Fruit fly (Drosophila melanogaster) whole organism, embryonic: ENCODE measurements around the gene hob.

Experiments used
- Bdp1 ChIP-seq: fragments of 200-800 bp; sonication (Bioruptor generic); optimal IDR thresholded peaks from 3 replicates; lab custom pipeline; 2016; ENCODE audit warnings: missing biosample characterization, missing genetic modification characterization
- CG11085 ChIP-seq: fragments of 200-800 bp; sonication (Bioruptor generic); IDR thresholded peaks from 2 replicates; pipeline ENCODE4 v1.3.6; 2022; ENCODE audit warnings: missing biosample characterization, missing genetic modification characterization
- CG14014 ChIP-seq: fragments of 200-800 bp; sonication (Bioruptor generic); IDR thresholded peaks from 2 replicates; pipeline ENCODE4 v1.3.6; 2022; ENCODE audit warnings: missing biosample characterization, missing genetic modification characterization
- CG14965 ChIP-seq: fragments of 200-800 bp; sonication (Bioruptor generic); optimal IDR thresholded peaks from 2 replicates; lab custom pipeline; 2016; ENCODE audit warnings: missing biosample characterization, missing genetic modification characterization, borderline replicate concordance
- CG15269 ChIP-seq: fragments of 200-800 bp; sonication (Bioruptor generic); optimal IDR thresholded peaks from 2 replicates; lab custom pipeline; 2018; ENCODE audit warnings: missing biosample characterization, mild to moderate bottlenecking, missing genetic modification characterization, moderate library complexity
- CG15479 ChIP-seq: fragments of 200-800 bp; sonication (Bioruptor generic); optimal IDR thresholded peaks from 3 replicates; lab custom pipeline; 2019; ENCODE audit warnings: missing biosample characterization, mild to moderate bottlenecking, missing genetic modification characterization, moderate library complexity
- CG1602 ChIP-seq: fragments of 200-800 bp; sonication (Bioruptor generic); optimal IDR thresholded peaks from 3 replicates; lab custom pipeline; 2016; ENCODE audit warnings: missing biosample characterization, missing genetic modification characterization
- CG1603 ChIP-seq: fragments of 200-800 bp; sonication (Bioruptor generic); optimal IDR thresholded peaks from 2 replicates; lab custom pipeline; 2019; ENCODE audit warnings: missing biosample characterization, mild to moderate bottlenecking, missing genetic modification characterization, moderate library complexity
- CG16779 ChIP-seq: fragments of 200-800 bp; sonication (Bioruptor generic); IDR thresholded peaks from 2 replicates; pipeline ENCODE4 v1.3.6; 2022; ENCODE audit warnings: missing biosample characterization, missing genetic modification characterization
- CG17568 ChIP-seq: fragments of 200-800 bp; sonication (Bioruptor generic); optimal IDR thresholded peaks from 2 replicates; lab custom pipeline; 2018; ENCODE audit warnings: missing biosample characterization, mild to moderate bottlenecking, missing genetic modification characterization, moderate library complexity
- CG2875 ChIP-seq: fragments of 200-800 bp; sonication (Bioruptor generic); optimal IDR thresholded peaks from 2 replicates; lab custom pipeline; 2017; ENCODE audit warnings: missing biosample characterization, mild to moderate bottlenecking, missing genetic modification characterization, missing genetic modification reagents
- CG2889 ChIP-seq: fragments of 200-800 bp; sonication (Bioruptor generic); IDR thresholded peaks from 3 replicates; pipeline ENCODE4 v1.3.6; 2022; ENCODE audit warnings: missing biosample characterization, missing genetic modification characterization
- CG32767 ChIP-seq: fragments of 200-800 bp; sonication (Bioruptor generic); IDR thresholded peaks from 2 replicates; pipeline ENCODE4 v1.3.6; 2022; ENCODE audit warnings: missing biosample characterization, missing genetic modification characterization
- CG4617 ChIP-seq: fragments of 200-800 bp; sonication (Bioruptor generic); optimal IDR thresholded peaks from 3 replicates; lab custom pipeline; 2016; ENCODE audit warnings: missing biosample characterization, missing genetic modification characterization, borderline replicate concordance
- CG4707 ChIP-seq: fragments of 200-800 bp; sonication (Bioruptor generic); optimal IDR thresholded peaks from 2 replicates; lab custom pipeline; 2018; ENCODE audit warnings: missing biosample characterization, mild to moderate bottlenecking, missing genetic modification characterization, moderate library complexity
- CG6272 ChIP-seq: fragments of 200-800 bp; sonication (Bioruptor generic); IDR thresholded peaks from 2 replicates; pipeline ENCODE4 v1.3.6; 2022; ENCODE audit warnings: missing biosample characterization, missing genetic modification characterization
- CG7928 ChIP-seq: fragments of 200-800 bp; sonication (Bioruptor generic); optimal IDR thresholded peaks from 2 replicates; lab custom pipeline; 2017; ENCODE audit warnings: missing biosample characterization, mild to moderate bottlenecking, missing genetic modification characterization
- CG8388 ChIP-seq: fragments of 200-800 bp; sonication (Bioruptor generic); optimal IDR thresholded peaks from 2 replicates; lab custom pipeline; 2019; ENCODE audit warnings: missing biosample characterization, mild to moderate bottlenecking, missing genetic modification characterization, moderate library complexity
- CTCF ChIP-seq: fragments of 200-800 bp; sonication (Bioruptor generic); optimal IDR thresholded peaks from 2 replicates; lab custom pipeline; 2017; ENCODE audit warnings: missing biosample characterization, mild to moderate bottlenecking, missing genetic modification characterization, moderate library complexity
- HLH3B ChIP-seq: fragments of 200-800 bp; sonication (Bioruptor generic); IDR thresholded peaks from 2 replicates; pipeline ENCODE4 v1.3.6; 2022; ENCODE audit warnings: missing biosample characterization, missing genetic modification characterization
- Hand ChIP-seq: fragments of 200-800 bp; sonication (Bioruptor generic); optimal IDR thresholded peaks from 2 replicates; lab custom pipeline; 2017; ENCODE audit warnings: mild to moderate bottlenecking, missing biosample characterization, missing genetic modification reagents, missing genetic modification characterization
- Hr78 ChIP-seq, 2 experiments: fragments of 200-800 bp in 1 of 2; fragments of >200 bp in 1 of 2; sonication (Bioruptor generic) in 1 of 2; optimal IDR thresholded peaks; 2 replicates each; lab custom pipeline; 2017 to 2019; ENCODE audit warnings: missing biosample characterization in 2 of 2, missing genetic modification characterization in 2 of 2, mild to moderate bottlenecking in 1 of 2, moderate library complexity in 1 of 2
- Neu2 ChIP-seq: fragments of 200-800 bp; sonication (Bioruptor generic); optimal IDR thresholded peaks from 3 replicates; lab custom pipeline; 2016; ENCODE audit warnings: missing biosample characterization, missing genetic modification characterization, borderline replicate concordance
- PHDP ChIP-seq: fragments of 200-800 bp; sonication (Bioruptor generic); optimal IDR thresholded peaks from 3 replicates; lab custom pipeline; 2018; ENCODE audit warnings: missing biosample characterization, mild to moderate bottlenecking, missing genetic modification characterization, moderate library complexity
- Pdp1 ChIP-seq, 2 experiments: fragments of 200-800 bp; sonication (Bioruptor generic); optimal IDR thresholded peaks; 3 replicates each; lab custom pipeline; 2016; ENCODE audit warnings: missing biosample characterization in 2 of 2, missing genetic modification characterization in 2 of 2, mild to moderate bottlenecking in 1 of 2, moderate library complexity in 1 of 2
- Rx ChIP-seq: fragments of 200-800 bp; sonication (Bioruptor generic); IDR thresholded peaks from 2 replicates; pipeline ENCODE4 v1.3.6; 2022; ENCODE audit warnings: missing biosample characterization, missing genetic modification characterization
- Sry-δ ChIP-seq: fragments of 200-800 bp; sonication (Bioruptor generic); optimal IDR thresholded peaks from 2 replicates; lab custom pipeline; 2016; ENCODE audit warnings: missing biosample characterization, missing genetic modification characterization
- Xrp1 ChIP-seq: fragments of 200-800 bp; sonication (Bioruptor generic); IDR thresholded peaks from 2 replicates; pipeline ENCODE4 v1.3.6; 2022; ENCODE audit warnings: missing biosample characterization, missing genetic modification characterization
- amos ChIP-seq: fragments of 200-800 bp; sonication (Bioruptor generic); IDR thresholded peaks from 2 replicates; pipeline ENCODE4 v1.3.6; 2022; ENCODE audit warnings: missing biosample characterization, missing genetic modification characterization; ENCODE audit not compliant: partially characterized antibody
- btn ChIP-seq: fragments of 200-800 bp; sonication (Bioruptor generic); optimal IDR thresholded peaks from 2 replicates; lab custom pipeline; 2016; ENCODE audit warnings: missing biosample characterization, missing genetic modification characterization
- cad ChIP-seq: fragments of >200 bp; optimal IDR thresholded peaks from 2 replicates; lab custom pipeline; 2017; ENCODE audit warnings: missing biosample characterization, missing genetic modification characterization
- dysf ChIP-seq: fragments of 200-800 bp; sonication (Bioruptor generic); IDR thresholded peaks from 3 replicates; pipeline ENCODE4 v1.3.6; 2022; ENCODE audit warnings: missing biosample characterization, missing genetic modification characterization
- eve ChIP-seq, 2 experiments: fragments of >200 bp; optimal IDR thresholded peaks; 2 replicates each; lab custom pipeline; 2017; ENCODE audit warnings: missing biosample characterization in 2 of 2, missing genetic modification characterization in 2 of 2
- fd96Cb ChIP-seq: fragments of 200-800 bp; sonication (Bioruptor generic); optimal IDR thresholded peaks from 2 replicates; lab custom pipeline; 2018; ENCODE audit warnings: missing biosample characterization, mild to moderate bottlenecking, missing genetic modification characterization, moderate library complexity
- gfzf ChIP-seq: fragments of 200-800 bp; sonication (Bioruptor generic); optimal IDR thresholded peaks from 2 replicates; lab custom pipeline; 2016; ENCODE audit warnings: missing biosample characterization, mild to moderate bottlenecking, missing genetic modification characterization, moderate library complexity
- hkb ChIP-seq, 2 experiments: fragments of 200-800 bp in 1 of 2; fragments of >200 bp in 1 of 2; sonication (Bioruptor generic) in 1 of 2; IDR thresholded peaks in 1 of 2; optimal IDR thresholded peaks in 1 of 2; 2 replicates each; pipeline versions ENCODE4 v1.3.6 to Lab custom; 2017 to 2022; ENCODE audit warnings: missing biosample characterization in 1 of 2, missing genetic modification characterization in 1 of 2
- ind ChIP-seq: fragments of 200-800 bp; sonication (Bioruptor generic); optimal IDR thresholded peaks from 3 replicates; lab custom pipeline; 2016; ENCODE audit warnings: missing biosample characterization, missing genetic modification characterization
- inv ChIP-seq: fragments of 200-800 bp; sonication (Bioruptor generic); IDR thresholded peaks from 2 replicates; pipeline ENCODE4 v1.3.6; 2022; ENCODE audit warnings: missing biosample characterization, missing genetic modification characterization; ENCODE audit not compliant: partially characterized antibody
- jigr1 ChIP-seq: fragments of 200-800 bp; sonication (Bioruptor generic); IDR thresholded peaks from 3 replicates; pipeline ENCODE4 v1.3.6; 2022; ENCODE audit warnings: missing biosample characterization, missing genetic modification characterization
- ken ChIP-seq: fragments of 200-800 bp; sonication (Bioruptor generic); IDR thresholded peaks from 3 replicates; pipeline ENCODE4 v1.3.6; 2022; ENCODE audit warnings: missing biosample characterization, missing genetic modification characterization
- lola ChIP-seq, 3 experiments: fragments of >200 bp in 2 of 3; fragments of 200-800 bp in 1 of 3; sonication (Bioruptor generic) in 1 of 3; optimal IDR thresholded peaks; 2 replicates each; lab custom pipeline; 2017 to 2019; ENCODE audit warnings: missing biosample characterization in 3 of 3, missing genetic modification characterization in 3 of 3, mild to moderate bottlenecking in 1 of 3, moderate library complexity in 1 of 3
- nau ChIP-seq: fragments of 200-800 bp; sonication (Bioruptor generic); optimal IDR thresholded peaks from 3 replicates; lab custom pipeline; 2017; ENCODE audit warnings: missing biosample characterization, mild to moderate bottlenecking, missing genetic modification characterization, missing genetic modification reagents
- onecut ChIP-seq: fragments of 200-800 bp; sonication (Bioruptor generic); IDR thresholded peaks from 2 replicates; pipeline ENCODE4 v1.3.6; 2022; ENCODE audit warnings: missing biosample characterization, missing genetic modification characterization
- pita ChIP-seq: fragments of 200-800 bp; sonication (Bioruptor generic); optimal IDR thresholded peaks from 2 replicates; lab custom pipeline; 2017; ENCODE audit warnings: missing biosample characterization, mild to moderate bottlenecking, missing genetic modification characterization
- prd ChIP-seq, 3 experiments: fragments of >200 bp in 2 of 3; fragments of 200-800 bp in 1 of 3; sonication (Bioruptor generic) in 1 of 3; optimal IDR thresholded peaks in 2 of 3; IDR thresholded peaks in 1 of 3; 2 replicates in 2 of 3; 3 replicates in 1 of 3; pipeline versions ENCODE4 v1.3.6 to Lab custom; 2017 to 2022; ENCODE audit warnings: missing biosample characterization in 1 of 3, missing genetic modification characterization in 1 of 3
- slbo ChIP-seq: fragments of 200-800 bp; sonication (Bioruptor generic); IDR thresholded peaks from 2 replicates; pipeline ENCODE4 v1.3.6; 2022; ENCODE audit warnings: missing biosample characterization, missing genetic modification characterization
- sqz ChIP-seq: fragments of 200-800 bp; sonication (Bioruptor generic); optimal IDR thresholded peaks from 3 replicates; lab custom pipeline; 2018; ENCODE audit warnings: missing biosample characterization, mild to moderate bottlenecking, missing genetic modification characterization
- ttk ChIP-seq: fragments of 200-800 bp; sonication (Bioruptor generic); IDR thresholded peaks from 2 replicates; pipeline ENCODE4 v2.1.2; 2022; ENCODE audit warnings: missing biosample characterization, missing genetic modification characterization
- wek ChIP-seq: fragments of 200-800 bp; sonication (Bioruptor generic); optimal IDR thresholded peaks from 3 replicates; lab custom pipeline; 2018; ENCODE audit warnings: missing biosample characterization, mild to moderate bottlenecking, missing genetic modification characterization, moderate library complexity
- zfh1 ChIP-seq: fragments of 200-800 bp; sonication (Bioruptor generic); IDR thresholded peaks from 3 replicates; pipeline ENCODE4 v1.3.6; 2022; ENCODE audit warnings: missing biosample characterization, missing genetic modification characterization

hob gene

dm6 chr3L:3197464-3197863 lies 21.3 kb downstream of the hob start, which contains the start of gene CG14966 (continued):
- TF ChIP-seq PHDP (tag; lab: Kevin White, UChicago) (peak; percentile 1), CG14014 (GFP tag; lab: Robert Waterston, UW) (peak; percentile 57; the same call in 1 of the 2 replicates), wek (GFP tag; lab: Kevin White, UChicago) (no peak), slbo (GFP tag; lab: Robert Waterston, UW) (peak; percentile 63; the same call in 1 of the 2 replicates), zfh1 (GFP tag; lab: Robert Waterston, UW) (no peak), eve (GFP tag; optimal IDR thresholded peaks at IDR 0.05; lab: Kevin White, UChicago) (no peak), fd96Cb (tag; lab: Kevin White, UChicago) (no peak), Rx (GFP tag; lab: Robert Waterston, UW) (no peak), amos (peak; percentile 94), CG7928 (GFP tag; lab: Kevin White, UChicago) (peak; percentile 97), HLH3B (no peak), Hand (GFP tag; lab: Kevin White, UChicago) (no peak), Xrp1 (GFP tag; lab: Robert Waterston, UW) (no peak), Bdp1 (GFP tag; lab: Kevin White, UChicago) (no peak), CTCF (GFP tag; lab: Kevin White, UChicago) (peak; percentile 72), CG2889 (GFP tag; lab: Robert Waterston, UW) (no peak), CG6272 (GFP tag; lab: Robert Waterston, UW) (no peak), Pdp1 (GFP tag; optimal IDR thresholded peaks at IDR 0.05; lab: Kevin White, UChicago) (peak in 1 of 2 experiments; percentile 47), CG4707 (GFP tag; lab: Kevin White, UChicago) (no peak), sqz (GFP tag; lab: Kevin White, UChicago) (no peak), prd (optimal IDR thresholded peaks at IDR 0.05; lab: Kevin White, UChicago) (no peak), prd (GFP tag; IDR thresholded peaks at IDR 0.05; lab: Robert Waterston, UW) (0 out of 3 replicates have a peak, but pooled peaks have one; percentile 8), lola (GFP tag; optimal IDR thresholded peaks at IDR 0.05; lab: Kevin White, UChicago) (no peak), CG4617 (peak; percentile 7), inv (GFP tag; lab: Robert Waterston, UW) (peak; percentile 78), CG15269 (tag; lab: Kevin White, UChicago) (peak; percentile 12), CG2875 (GFP tag; lab: Kevin White, UChicago) (no peak), CG16779 (no peak), gfzf (peak; percentile 42), CG15479 (GFP tag; lab: Kevin White, UChicago) (no peak), Hr78 (GFP tag; optimal IDR thresholded peaks at IDR 0.05; lab: Kevin White, UChicago) (no peak), CG14965 (no peak), ttk (GFP tag; lab: Robert Waterston, UW) (peak; percentile 11; the same call in 1 of the 2 replicates), CG8388 (GFP tag; lab: Kevin White, UChicago) (no peak), cad (GFP tag; lab: Kevin White, UChicago) (no peak), Sry-δ (GFP tag; lab: Kevin White, UChicago) (peak; percentile 96), CG17568 (GFP tag; lab: Kevin White, UChicago) (no peak), CG32767 (GFP tag; lab: Robert Waterston, UW) (no peak), hkb (optimal IDR thresholded peaks at IDR 0.05; lab: Kevin White, UChicago) (no peak), hkb (GFP tag; IDR thresholded peaks at IDR 0.05; lab: Robert Waterston, UW) (no peak), Neu2 (no peak), CG11085 (GFP tag; lab: Robert Waterston, UW) (no peak), btn (no peak), ken (GFP tag; lab: Robert Waterston, UW) (no peak), CG1603 (tag; lab: Kevin White, UChicago) (peak; percentile 66), pita (GFP tag; lab: Kevin White, UChicago) (no peak), jigr1 (GFP tag; lab: Robert Waterston, UW) (no peak), ind (GFP tag; lab: Kevin White, UChicago) (peak; percentile 19), onecut (GFP tag; lab: Robert Waterston, UW) (no peak), dysf (GFP tag; lab: Robert Waterston, UW) (no peak), nau (no peak), CG1602 (GFP tag; lab: Kevin White, UChicago) (no peak)
